Worm (Caenorhabditis elegans) whole organism, L4 larva: Measurements from ENCODE around the gene rpoa-12.

Source experiments
- F26F4.8 ChIP-seq: fragments of 200-800 bp; sonication (Bioruptor generic); conservative IDR thresholded peaks from 2 replicates; pipeline ENCODE4 v1.3.6; 2022; ENCODE audit warnings: missing genetic modification characterization, missing compliant biosample characterization
- F37D6.2 ChIP-seq: sonication (generic microtip); optimal IDR thresholded peaks from 2 replicates; lab custom pipeline; 2016; ENCODE audit warnings: mild to moderate bottlenecking, missing genetic modification characterization, missing compliant biosample characterization
- F49E8.2 ChIP-seq: sonication (generic microtip); optimal IDR thresholded peaks from 2 replicates; lab custom pipeline; 2016; ENCODE audit warnings: missing compliant biosample characterization, mild to moderate bottlenecking, missing genetic modification characterization, borderline replicate concordance
- Y48G9A.11 ChIP-seq: fragments of 200-800 bp; sonication (Bioruptor generic); IDR thresholded peaks from 2 replicates; pipeline ENCODE4 v1.3.6; 2022; ENCODE audit warnings: missing genetic modification reagents, missing genetic modification characterization, missing compliant biosample characterization
- Y5F2A.4 ChIP-seq: fragments of 200-800 bp; sonication (Bioruptor generic); optimal IDR thresholded peaks from 2 replicates; lab custom pipeline; 2018; ENCODE audit warnings: mild to moderate bottlenecking, missing genetic modification characterization, missing compliant biosample characterization
- ZK337.2 ChIP-seq: fragments of 200-800 bp; sonication (Bioruptor generic); IDR thresholded peaks from 2 replicates; pipeline ENCODE4 v1.3.6; 2022; ENCODE audit warnings: missing genetic modification reagents, missing genetic modification characterization, missing compliant biosample characterization
- aha-1 ChIP-seq: fragments of 150-350 bp; peaks from one replicate; lab custom pipeline; 2014; ENCODE audit warnings: missing biosample characterization, missing genetic modification characterization
- aly-2 ChIP-seq: sonication (generic microtip); optimal IDR thresholded peaks from 2 replicates; lab custom pipeline; 2018; ENCODE audit warnings: missing biosample characterization, missing genetic modification characterization
- attf-4 ChIP-seq: sonication (generic microtip); optimal IDR thresholded peaks from 3 replicates; lab custom pipeline; 2017; ENCODE audit warnings: missing biosample characterization, missing genetic modification characterization
- ceh-20 ChIP-seq: fragments of 200-800 bp; sonication (Bioruptor generic); IDR thresholded peaks from 2 replicates; pipeline ENCODE4 v1.3.6; 2022; ENCODE audit warnings: missing genetic modification reagents, missing genetic modification characterization, missing compliant biosample characterization
- ces-1 ChIP-seq: fragments of 150-350 bp; sonication (generic microtip); optimal IDR thresholded peaks from 4 replicates; lab custom pipeline; 2014; ENCODE audit warnings: missing biosample characterization, missing genetic modification reagents, missing genetic modification characterization
- ctbp-1 ChIP-seq: fragments of 200-800 bp; sonication (Bioruptor generic); IDR thresholded peaks from 2 replicates; pipeline ENCODE4 v1.3.6; 2022; ENCODE audit warnings: missing genetic modification reagents, missing genetic modification characterization, missing compliant biosample characterization
- daf-16 ChIP-seq, 3 experiments: sonication (generic microtip); optimal IDR thresholded peaks; 2 replicates each; lab custom pipeline; 2016 to 2017; ENCODE audit warnings: missing genetic modification characterization in 3 of 3, missing genetic modification reagents in 3 of 3, mild to moderate bottlenecking in 2 of 3, missing compliant biosample characterization in 2 of 3, missing biosample characterization in 1 of 3, moderate library complexity in 1 of 3
- daf-8 ChIP-seq: fragments of 200-800 bp; sonication (Bioruptor generic); IDR thresholded peaks from 2 replicates; pipeline ENCODE4 v1.3.6; 2022; ENCODE audit warnings: missing genetic modification characterization, missing compliant biosample characterization
- duxl-1 ChIP-seq: sonication (generic microtip); optimal IDR thresholded peaks from 2 replicates; lab custom pipeline; 2016; ENCODE audit warnings: mild to moderate bottlenecking, missing genetic modification characterization, moderate library complexity, missing compliant biosample characterization; ENCODE audit not compliant: poor library complexity
- dve-1 ChIP-seq: sonication (generic microtip); optimal IDR thresholded peaks from 2 replicates; lab custom pipeline; 2017; ENCODE audit warnings: antibody characterized with exemption, mild to moderate bottlenecking, missing genetic modification characterization, missing compliant biosample characterization; ENCODE audit not compliant: insufficient read depth
- egl-43 ChIP-seq: fragments of 200-800 bp; sonication (Bioruptor generic); IDR thresholded peaks from 2 replicates; pipeline ENCODE4 v1.3.6; 2022; ENCODE audit warnings: missing genetic modification reagents, missing genetic modification characterization, missing compliant biosample characterization
- gei-8 ChIP-seq: fragments of 200-800 bp; sonication (Bioruptor generic); optimal IDR thresholded peaks from 2 replicates; lab custom pipeline; 2018; ENCODE audit warnings: mild to moderate bottlenecking, missing genetic modification characterization, missing compliant biosample characterization
- hlh-30 ChIP-seq: sonication (generic microtip); optimal IDR thresholded peaks from 2 replicates; lab custom pipeline; 2017; ENCODE audit warnings: antibody characterized with exemption, mild to moderate bottlenecking, missing genetic modification characterization, missing compliant biosample characterization; ENCODE audit not compliant: insufficient read depth
- lin-29 ChIP-seq: fragments of 200-800 bp; sonication (Bioruptor generic); IDR thresholded peaks from 2 replicates; pipeline ENCODE4 v1.3.6; 2022; ENCODE audit warnings: missing genetic modification reagents, missing genetic modification characterization, missing compliant biosample characterization
- lir-3 ChIP-seq: sonication (generic microtip); optimal IDR thresholded peaks from 2 replicates; lab custom pipeline; 2016; ENCODE audit warnings: mild to moderate bottlenecking, missing genetic modification characterization, missing compliant biosample characterization
- lsy-2 ChIP-seq, 2 experiments: fragments of 150-350 bp in 1 of 2; sonication (generic microtip) in 1 of 2; optimal IDR thresholded peaks; 2 replicates each; lab custom pipeline; 2014 to 2017; ENCODE audit warnings: missing biosample characterization in 2 of 2, missing genetic modification characterization in 2 of 2
- mes-2 ChIP-seq: sonication (generic microtip); optimal IDR thresholded peaks from 2 replicates; lab custom pipeline; 2016; ENCODE audit warnings: missing genotype, mild to moderate bottlenecking, missing genetic modification characterization, missing compliant biosample characterization; ENCODE audit not compliant: poor library complexity, severe bottlenecking
- mxl-2 ChIP-seq: fragments of 200-800 bp; sonication (Bioruptor generic); conservative IDR thresholded peaks from 2 replicates; pipeline ENCODE4 v1.3.6; 2022; ENCODE audit warnings: missing genetic modification reagents, missing genetic modification characterization, missing compliant biosample characterization
- nhr-102 ChIP-seq: sonication (generic microtip); optimal IDR thresholded peaks from 2 replicates; lab custom pipeline; 2016; ENCODE audit warnings: mild to moderate bottlenecking, missing genetic modification characterization, moderate library complexity, missing compliant biosample characterization
- nhr-11 ChIP-seq: fragments of 150-350 bp; optimal IDR thresholded peaks from 2 replicates; lab custom pipeline; 2014; ENCODE audit warnings: missing biosample characterization, missing genetic modification characterization
- nhr-28 ChIP-seq: fragments of 150-350 bp; optimal IDR thresholded peaks from 2 replicates; lab custom pipeline; 2014; ENCODE audit warnings: missing biosample characterization, missing genetic modification characterization
- nhr-41 ChIP-seq: fragments of 200-800 bp; sonication (Bioruptor generic); IDR thresholded peaks from 2 replicates; pipeline ENCODE4 v1.3.6; 2022; ENCODE audit warnings: missing genetic modification reagents, missing genetic modification characterization, missing compliant biosample characterization
- nhr-48 ChIP-seq: sonication (generic microtip); optimal IDR thresholded peaks from 2 replicates; lab custom pipeline; 2016; ENCODE audit warnings: mild to moderate bottlenecking, missing genetic modification characterization, missing compliant biosample characterization
- nhr-76 ChIP-seq: fragments of 150-350 bp; optimal IDR thresholded peaks from 2 replicates; lab custom pipeline; 2014; ENCODE audit warnings: missing biosample characterization, missing genetic modification characterization
- nhr-77 ChIP-seq: fragments of 150-350 bp; optimal IDR thresholded peaks from 2 replicates; lab custom pipeline; 2014; ENCODE audit warnings: missing biosample characterization, missing genetic modification characterization
- pha-4 ChIP-seq, 2 experiments: fragments of 150-350 bp in 1 of 2; fragments of 200-800 bp in 1 of 2; sonication (Bioruptor generic) in 1 of 2; IDR thresholded peaks in 1 of 2; optimal IDR thresholded peaks in 1 of 2; 2 replicates each; pipeline versions ENCODE4 v1.3.6 to Lab custom; 2014 to 2022; ENCODE audit warnings: missing genetic modification characterization in 2 of 2, missing genetic modification reagents in 2 of 2, missing biosample characterization in 1 of 2, missing compliant biosample characterization in 1 of 2
- pqm-1 ChIP-seq: sonication (generic microtip); optimal IDR thresholded peaks from 2 replicates; lab custom pipeline; 2017; ENCODE audit warnings: missing biosample characterization, missing genetic modification characterization
- rbr-2 ChIP-seq: sonication (generic microtip); optimal IDR thresholded peaks from 2 replicates; lab custom pipeline; 2016; ENCODE audit warnings: missing genotype, missing genetic modification characterization, missing compliant biosample characterization
- set-16 ChIP-seq: fragments of 200-800 bp; sonication (Bioruptor generic); IDR thresholded peaks from 2 replicates; pipeline ENCODE4 v1.3.6; 2022; ENCODE audit warnings: missing genetic modification reagents, missing genetic modification characterization, missing compliant biosample characterization
- skn-1 ChIP-seq: fragments of 150-350 bp; optimal IDR thresholded peaks from 2 replicates; lab custom pipeline; 2014; ENCODE audit warnings: missing biosample characterization, missing genetic modification characterization
- snpc-4 ChIP-seq: fragments of 150-350 bp; optimal IDR thresholded peaks from 2 replicates; lab custom pipeline; 2014; ENCODE audit warnings: missing biosample characterization, missing genetic modification characterization
- tag-97 ChIP-seq: fragments of 200-800 bp; sonication (Bioruptor generic); IDR thresholded peaks from 2 replicates; pipeline ENCODE4 v1.3.6; 2022; ENCODE audit warnings: missing genetic modification characterization, missing compliant biosample characterization
- unc-62 ChIP-seq, 3 experiments: fragments of 150-350 bp in 1 of 3; sonication (generic microtip); optimal IDR thresholded peaks in 2 of 3; peaks in 1 of 3; 1 replicate in 1 of 3; 2 replicates in 2 of 3; lab custom pipeline; 2014 to 2017; ENCODE audit warnings: missing biosample characterization in 3 of 3, missing genetic modification characterization in 3 of 3, missing genetic modification reagents in 3 of 3, missing genotype in 1 of 3
- zfp-2 ChIP-seq: sonication (generic microtip); optimal IDR thresholded peaks from 2 replicates; lab custom pipeline; 2016; ENCODE audit warnings: mild to moderate bottlenecking, missing genetic modification characterization, missing compliant biosample characterization
- zfp-3 ChIP-seq: fragments of 200-800 bp; sonication (Bioruptor generic); conservative IDR thresholded peaks from 2 replicates; pipeline ENCODE4 v1.3.6; 2022; ENCODE audit warnings: missing genetic modification reagents, missing genetic modification characterization, missing compliant biosample characterization

Gene rpoa-12

DNA sequence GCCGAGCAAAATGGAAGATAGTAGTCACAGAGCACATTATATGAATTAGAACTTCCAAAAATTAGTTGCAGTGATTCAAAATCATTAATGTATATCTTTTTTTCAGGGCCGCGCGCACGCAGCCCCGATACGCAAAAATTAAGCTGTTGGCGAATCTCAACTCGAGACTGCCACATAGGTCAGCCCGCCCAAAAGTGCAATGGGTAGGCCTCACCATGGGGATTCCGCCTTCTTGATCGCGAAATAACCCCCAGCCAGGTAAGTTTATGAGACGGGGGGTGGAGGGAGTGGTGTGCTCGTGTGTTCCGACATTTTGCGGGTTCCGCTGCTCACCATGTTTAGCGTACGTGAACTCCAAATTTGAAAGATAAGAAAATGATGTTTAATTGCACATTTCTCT is 40.0 kb upstream of the rpoa-12 start, which contains the start of gene F08H9.3 (continued):
- peak; percentile 63 for TF ChIP-seq F49E8.2 (tag; lab: Kevin White, UChicago)
- peak in 1 of 2 experiments; percentile 60 for TF ChIP-seq daf-16 (GFP tag; optimal IDR thresholded peaks at IDR 0.05; lab: Kevin White, UChicago)
- peak; percentile 50 for TF ChIP-seq daf-16 (tag; optimal IDR thresholded peaks at IDR 0.05; lab: Kevin White, UChicago)
- TF ChIP-seq nhr-48, result peak; percentile 46

ce11 chrV:14462653-14463052 is 39.5 kb upstream of the rpoa-12 start:
- no peak for TF ChIP-seq daf-16 (GFP tag; optimal IDR thresholded peaks at IDR 0.05; lab: Kevin White, UChicago)
- TF ChIP-seq daf-16 (tag; optimal IDR thresholded peaks at IDR 0.05; lab: Kevin White, UChicago), result peak; percentile 58
- TF ChIP-seq ceh-20 (GFP tag; lab: Robert Waterston, UW), result no peak
- TF ChIP-seq duxl-1, result no peak
- no peak for TF ChIP-seq nhr-102 (tag; lab: Kevin White, UChicago)
- TF ChIP-seq lsy-2 (tag; optimal IDR thresholded peaks at IDR 0.05; lab: Kevin White, UChicago), result no peak
- TF ChIP-seq dve-1, result no peak
- no peak for TF ChIP-seq tag-97 (GFP tag; lab: Robert Waterston, UW)
- no peak for TF ChIP-seq skn-1 (tag; lab: Kevin White, UChicago)
- TF ChIP-seq aha-1 (tag; lab: Kevin White, UChicago), result peak; percentile 71
- no peak for TF ChIP-seq nhr-41 (GFP tag; lab: Robert Waterston, UW)
- no peak for TF ChIP-seq egl-43 (GFP tag; lab: Robert Waterston, UW)

ce11 chrV:14460615-14461102 is 37.6 kb upstream of the rpoa-12 start, which contains the start of gene F08H9.2:
F08H9.2 (plus strand) TSS chrV:14460665.
- no peak for TF ChIP-seq nhr-11 (tag; lab: Kevin White, UChicago)
- TF ChIP-seq unc-62 (GFP tag; optimal IDR thresholded peaks at IDR 0.05 in 1 of 2; lab: Kevin White, UChicago), result peak in 1 of 2 experiments; percentile 56
- TF ChIP-seq unc-62 (tag; optimal IDR thresholded peaks at IDR 0.05; lab: Kevin White, UChicago), result no peak
- peak; percentile 72 for TF ChIP-seq set-16 (GFP tag; lab: Robert Waterston, UW)
- no peak for TF ChIP-seq mxl-2 (GFP tag; lab: Robert Waterston, UW)
- TF ChIP-seq pqm-1, result no peak
- no peak for TF ChIP-seq zfp-2
- no peak for TF ChIP-seq ZK337.2
- no peak for TF ChIP-seq aly-2 (tag; lab: Kevin White, UChicago)

ce11 chrV:14460122-14460521 is 37.0 kb upstream of the rpoa-12 start:
- TF ChIP-seq zfp-3 (GFP tag; lab: Robert Waterston, UW) (no peak), lir-3 (tag; lab: Kevin White, UChicago) (no peak), nhr-76 (tag; lab: Kevin White, UChicago) (no peak), nhr-77 (tag; lab: Kevin White, UChicago) (no peak), Y5F2A.4 (GFP tag; lab: Kevin White, UChicago) (no peak), snpc-4 (no peak), mes-2 (tag; lab: Kevin White, UChicago) (no peak), Y48G9A.11 (GFP tag; lab: Robert Waterston, UW) (no peak), ceh-20 (GFP tag; lab: Robert Waterston, UW) (no peak), mxl-2 (GFP tag; lab: Robert Waterston, UW) (no peak)

- TF ChIP-seq ces-1 (no peak), snpc-4 (no peak), nhr-28 (tag; lab: Kevin White, UChicago) (no peak), attf-4 (tag; lab: Kevin White, UChicago) (no peak), lsy-2 (tag; optimal IDR thresholded peaks at IDR 0.05; lab: Kevin White, UChicago) (no peak), F49E8.2 (tag; lab: Kevin White, UChicago) (peak; percentile 85), Y5F2A.4 (GFP tag; lab: Kevin White, UChicago) (no peak), gei-8 (GFP tag; lab: Kevin White, UChicago) (no peak), pha-4 (GFP tag; IDR thresholded peaks at IDR 0.05; lab: Robert Waterston, UW) (no peak), pha-4 (tag; optimal IDR thresholded peaks at IDR 0.05; lab: Kevin White, UChicago) (no peak), F26F4.8 (GFP tag; lab: Robert Waterston, UW) (no peak), lin-29 (GFP tag; lab: Robert Waterston, UW) (no peak), F37D6.2 (tag; lab: Kevin White, UChicago) (no peak), daf-8 (GFP tag; lab: Robert Waterston, UW) (no peak), aly-2 (tag; lab: Kevin White, UChicago) (no peak), ctbp-1 (GFP tag; lab: Robert Waterston, UW) (no peak), hlh-30 (no peak), set-16 (GFP tag; lab: Robert Waterston, UW) (no peak), zfp-3 (GFP tag; lab: Robert Waterston, UW) (no peak), rbr-2 (tag; lab: Kevin White, UChicago) (no peak)
Measured at ce11 chrV:14457070-14457469, 34.0 kb upstream of the rpoa-12 start, which contains the start of gene coh-3. coh-3 (plus strand) TSS chrV:14457422.
